Worm (Caenorhabditis elegans): ENCODE data around the gene srx-137.
A peak's percentile ranks its signal among the peaks of the same experiment; 100 is the strongest.

The srx-137 gene

DNA sequence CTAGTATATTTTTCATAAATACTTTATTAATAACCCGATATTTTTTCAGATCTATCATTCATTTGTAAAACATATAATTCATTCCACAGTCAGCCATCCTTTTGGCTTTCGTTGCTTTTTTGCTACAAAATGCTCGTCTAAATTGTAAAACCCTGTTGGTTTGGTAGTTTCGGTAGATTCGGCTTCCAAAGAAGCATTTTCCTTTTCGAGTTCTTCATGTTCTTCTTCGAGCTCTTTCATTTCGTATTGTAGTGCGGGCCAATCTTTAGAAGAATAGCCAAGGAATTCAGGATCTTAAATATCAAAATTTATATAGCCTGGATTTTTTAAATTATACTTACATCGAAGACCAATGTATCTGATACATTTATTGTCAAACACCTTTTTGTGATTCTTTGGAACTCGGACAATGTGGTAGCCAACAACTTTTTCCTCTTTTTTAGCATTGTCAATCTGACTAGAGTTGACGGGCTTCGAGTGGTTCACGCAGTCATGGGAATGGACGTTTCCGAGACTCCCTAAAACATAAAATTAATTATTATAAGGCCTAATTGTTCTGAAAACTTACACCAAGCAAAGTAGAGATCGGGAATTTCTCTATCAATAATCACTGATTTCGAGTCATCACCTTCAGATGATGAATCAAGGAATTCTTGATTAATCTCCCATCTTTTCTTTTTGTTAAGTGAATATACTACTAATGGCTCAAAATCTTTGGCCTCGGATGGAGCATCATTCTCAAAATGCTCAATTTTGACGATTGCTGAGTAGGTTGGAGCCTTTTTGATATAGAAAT, 45.7 kb downstream of the srx-137 start:
- peak; percentile 66 for TF ChIP-seq ztf-4 (tag; optimal IDR thresholded peaks at IDR 0.05)
- no peak for TF ChIP-seq nhr-237 (tag; optimal IDR thresholded peaks at IDR 0.05)
- TF ChIP-seq sem-4 (tag; optimal IDR thresholded peaks at IDR 0.05) = no peak
- peak; percentile 29 for TF ChIP-seq Y55F3AM.14 (GFP tag; optimal IDR thresholded peaks at IDR 0.05)
- TF ChIP-seq lsy-2 (tag; optimal IDR thresholded peaks at IDR 0.05) = peak in 1 of 2 experiments; percentile 38
- TF ChIP-seq sma-9 (GFP tag; optimal IDR thresholded peaks at IDR 0.05) = peak; percentile 8
- no peak for TF ChIP-seq sma-9 (tag; optimal IDR thresholded peaks at IDR 0.05)
- peak; percentile 92 for TF ChIP-seq ama-1 (optimal IDR thresholded peaks at IDR 0.05)

DNA sequence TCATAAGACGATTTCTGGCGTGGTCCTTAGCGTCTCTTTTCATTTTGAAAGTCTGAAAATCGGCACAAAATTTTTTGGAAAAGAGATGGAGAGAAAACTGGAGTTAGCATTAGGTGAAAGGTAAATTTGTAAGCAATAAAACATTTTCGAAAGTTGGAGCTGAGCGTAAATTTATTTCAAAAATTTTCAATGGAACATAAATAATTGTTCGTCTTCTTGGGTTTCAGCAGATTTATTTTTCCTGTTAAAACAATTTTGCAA, 46.2 kb downstream of the srx-137 start, which contains the start of gene C06B3.6:
Gene C06B3.6 (minus strand): TSS at position 52 of the 261 bp plus-strand sequence.
- TF ChIP-seq sma-3 (GFP tag; optimal IDR thresholded peaks at IDR 0.05) = no peak
- no peak for TF ChIP-seq blmp-1 (tag; optimal IDR thresholded peaks at IDR 0.05; ENCODE audit: insufficient read depth)

ce11 chrV:13909400-13909799, 46.8 kb downstream of the srx-137 start, which contains the start of gene C06B3.7:
C06B3.7 (plus strand) TSS chrV:13909686.
- TF ChIP-seq zag-1 (tag; optimal IDR thresholded peaks at IDR 0.05) (no peak), lin-13 (GFP tag; optimal IDR thresholded peaks at IDR 0.05) (peak; percentile 47), fos-1 (tag; optimal IDR thresholded peaks at IDR 0.05) (peak; percentile 77), unc-62 (GFP tag; optimal IDR thresholded peaks at IDR 0.05) (no peak), nhr-129 (tag; optimal IDR thresholded peaks at IDR 0.05) (peak; percentile 99), nhr-77 (tag; optimal IDR thresholded peaks at IDR 0.05) (no peak), sem-4 (tag; optimal IDR thresholded peaks at IDR 0.05) (peak; percentile 85), mdl-1 (tag; optimal IDR thresholded peaks at IDR 0.05) (peak in 1 of 2 experiments; percentile 74), gmeb-1 (tag; optimal IDR thresholded peaks at IDR 0.05) (peak; percentile 61), ztf-4 (tag; optimal IDR thresholded peaks at IDR 0.05) (peak; percentile 75), blmp-1 (tag; optimal IDR thresholded peaks at IDR 0.05; ENCODE audit: insufficient read depth) (peak; percentile 55), skn-1 (tag; optimal IDR thresholded peaks at IDR 0.05) (peak; percentile 21), C34F6.9 (tag; optimal IDR thresholded peaks at IDR 0.05) (peak; percentile 91), mab-5 (tag; optimal IDR thresholded peaks at IDR 0.05) (peak; percentile 24), sma-9 (GFP tag; optimal IDR thresholded peaks at IDR 0.05) (peak; percentile 96), sma-9 (tag; optimal IDR thresholded peaks at IDR 0.05) (no peak), lsy-2 (tag; optimal IDR thresholded peaks at IDR 0.05) (peak; percentile 15 to 89), F13H6.1 (tag; optimal IDR thresholded peaks at IDR 0.05) (peak; percentile 65), unc-55 (GFP tag; optimal IDR thresholded peaks at IDR 0.05) (peak; percentile 73), lin-11 (tag; optimal IDR thresholded peaks at IDR 0.05) (no peak), nhr-10 (tag; optimal IDR thresholded peaks at IDR 0.05) (no peak), ceh-16 (tag; optimal IDR thresholded peaks at IDR 0.05) (no peak), nhr-25 (tag; optimal IDR thresholded peaks at IDR 0.05) (peak; percentile 93), elt-1 (tag; optimal IDR thresholded peaks at IDR 0.05) (no peak), egl-27 (tag; optimal IDR thresholded peaks at IDR 0.05) (peak; percentile 45), sma-3 (GFP tag; optimal IDR thresholded peaks at IDR 0.05) (peak; percentile 88), ama-1 (optimal IDR thresholded peaks at IDR 0.05) (peak; percentile 75), alr-1 (tag; optimal IDR thresholded peaks at IDR 0.05) (no peak), nhr-21 (tag; optimal IDR thresholded peaks at IDR 0.05) (peak; percentile 93), crh-2 (tag; optimal IDR thresholded peaks at IDR 0.05) (peak; percentile 95), snpc-4 (tag; optimal IDR thresholded peaks at IDR 0.05) (peak; percentile 46)
